Worm (Caenorhabditis elegans): ENCODE data around the gene F38H4.5.
A peak's percentile ranks its signal among the peaks of the same experiment; 100 is the strongest.

The F38H4.5 gene

ce11 chrIV:11859995-11860605, 8.1 kb downstream of the F38H4.5 start, which contains the start of gene mob-1:
mob-1 (plus strand) TSS chrIV:11860555.
- TF ChIP-seq snpc-4 (tag; optimal IDR thresholded peaks at IDR 0.05) (no peak), dmd-4 (tag; optimal IDR thresholded peaks at IDR 0.05) (no peak), nhr-25 (tag; optimal IDR thresholded peaks at IDR 0.05) (peak; percentile 15), R02D3.7 (tag; optimal IDR thresholded peaks at IDR 0.05) (no peak), C34F6.9 (tag; optimal IDR thresholded peaks at IDR 0.05) (no peak), gmeb-1 (tag; optimal IDR thresholded peaks at IDR 0.05) (no peak), mbf-1 (tag; optimal IDR thresholded peaks at IDR 0.05) (no peak), ama-1 (optimal IDR thresholded peaks at IDR 0.05) (no peak), crh-2 (tag; optimal IDR thresholded peaks at IDR 0.05) (peak; percentile 24), lin-39 (tag; optimal IDR thresholded peaks at IDR 0.05) (no peak), nhr-10 (tag; optimal IDR thresholded peaks at IDR 0.05) (no peak), unc-39 (tag; optimal IDR thresholded peaks at IDR 0.05) (no peak), nhr-21 (tag; optimal IDR thresholded peaks at IDR 0.05) (peak; percentile 10), mab-5 (tag; optimal IDR thresholded peaks at IDR 0.05) (no peak), skn-1 (tag; optimal IDR thresholded peaks at IDR 0.05) (no peak), aly-2 (tag; optimal IDR thresholded peaks at IDR 0.05) (no peak), egl-27 (tag; optimal IDR thresholded peaks at IDR 0.05) (no peak), unc-55 (GFP tag; optimal IDR thresholded peaks at IDR 0.05) (peak; percentile 49), alr-1 (tag; optimal IDR thresholded peaks at IDR 0.05) (no peak), blmp-1 (tag; optimal IDR thresholded peaks at IDR 0.05; ENCODE audit: insufficient read depth) (peak; percentile 8)

- TF ChIP-seq nhr-12 (tag; optimal IDR thresholded peaks at IDR 0.05): no peak
- TF ChIP-seq lin-13 (GFP tag; optimal IDR thresholded peaks at IDR 0.05): no peak
- no peak for TF ChIP-seq blmp-1 (tag; optimal IDR thresholded peaks at IDR 0.05; ENCODE audit: insufficient read depth)
- TF ChIP-seq mab-5 (tag; optimal IDR thresholded peaks at IDR 0.05): no peak
- TF ChIP-seq unc-62 (GFP tag; optimal IDR thresholded peaks at IDR 0.05): no peak
- TF ChIP-seq ZK546.5 (tag; optimal IDR thresholded peaks at IDR 0.05): no peak
- peak; percentile 42 for TF ChIP-seq fos-1 (tag; optimal IDR thresholded peaks at IDR 0.05)
- peak; percentile 12 for TF ChIP-seq F13H6.1 (tag; optimal IDR thresholded peaks at IDR 0.05)
- peak; percentile 2 for TF ChIP-seq C34F6.9 (tag; optimal IDR thresholded peaks at IDR 0.05)
- no peak for TF ChIP-seq nhr-25 (tag; optimal IDR thresholded peaks at IDR 0.05)
- TF ChIP-seq lsy-2 (tag; optimal IDR thresholded peaks at IDR 0.05): no peak
Observed at ce11 chrIV:11863428-11863827, 11.4 kb downstream of the F38H4.5 start.

ce11 chrIV:11864226-11864625, 12.2 kb downstream of the F38H4.5 start, which contains the start of gene trpa-1:
trpa-1 (plus strand) TSS chrIV:11864526.
- no peak for TF ChIP-seq nhr-23 (tag; optimal IDR thresholded peaks at IDR 0.05)
- TF ChIP-seq lin-39 (tag; optimal IDR thresholded peaks at IDR 0.05): no peak

- no peak for TF ChIP-seq nhr-25 (tag; optimal IDR thresholded peaks at IDR 0.05)
- no peak for TF ChIP-seq crh-2 (tag; optimal IDR thresholded peaks at IDR 0.05)
- TF ChIP-seq nhr-21 (tag; optimal IDR thresholded peaks at IDR 0.05): no peak
- no peak for TF ChIP-seq ceh-82 (tag; optimal IDR thresholded peaks at IDR 0.05)
- no peak for TF ChIP-seq snpc-4 (tag; optimal IDR thresholded peaks at IDR 0.05)
- no peak for TF ChIP-seq Y55F3AM.14 (GFP tag; optimal IDR thresholded peaks at IDR 0.05)
- no peak for TF ChIP-seq skn-1 (tag; optimal IDR thresholded peaks at IDR 0.05)
- TF ChIP-seq ZK546.5 (tag; optimal IDR thresholded peaks at IDR 0.05): no peak
- no peak for TF ChIP-seq mbf-1 (tag; optimal IDR thresholded peaks at IDR 0.05)
- TF ChIP-seq mab-5 (tag; optimal IDR thresholded peaks at IDR 0.05): no peak
- no peak for TF ChIP-seq zag-1 (tag; optimal IDR thresholded peaks at IDR 0.05)
- TF ChIP-seq nhr-12 (tag; optimal IDR thresholded peaks at IDR 0.05): no peak
- TF ChIP-seq peb-1 (tag; optimal IDR thresholded peaks at IDR 0.05): no peak
- no peak for TF ChIP-seq egl-27 (tag; optimal IDR thresholded peaks at IDR 0.05)
- no peak for TF ChIP-seq sma-3 (GFP tag; optimal IDR thresholded peaks at IDR 0.05)
- no peak for TF ChIP-seq lin-11 (tag; optimal IDR thresholded peaks at IDR 0.05)
- TF ChIP-seq aly-2 (tag; optimal IDR thresholded peaks at IDR 0.05): no peak
- no peak for TF ChIP-seq ztf-11 (tag; optimal IDR thresholded peaks at IDR 0.05)
- no peak for TF ChIP-seq unc-62 (GFP tag; optimal IDR thresholded peaks at IDR 0.05)
Observed at ce11 chrIV:11867652-11868232, 15.8 kb downstream of the F38H4.5 start.

All from whole organism, L2 larva.